Fruit fly (Drosophila melanogaster) ovary, adult (tissue): ENCODE data around the gene nab.

Experiments
- CG17801 ChIP-seq: fragments of 200-800 bp; optimal IDR thresholded peaks from 2 replicates; lab custom pipeline; 2019; ENCODE audit warnings: missing biosample characterization, mild to moderate bottlenecking, missing genetic modification characterization, moderate library complexity; ENCODE audit not compliant: partially characterized antibody

nab gene

dm6 chr3L:4122185-4122767 is 38.5 kb downstream of the nab start, which contains the start of gene Chd64:
TSS of gene Chd64 (minus strand) at chr3L:4122388.
- peak; percentile 82 for TF ChIP-seq CG17801

- no peak for TF ChIP-seq CG17801
Observed at dm6 chr3L:4121589-4121988, 39.1 kb downstream of the nab start.

DNA sequence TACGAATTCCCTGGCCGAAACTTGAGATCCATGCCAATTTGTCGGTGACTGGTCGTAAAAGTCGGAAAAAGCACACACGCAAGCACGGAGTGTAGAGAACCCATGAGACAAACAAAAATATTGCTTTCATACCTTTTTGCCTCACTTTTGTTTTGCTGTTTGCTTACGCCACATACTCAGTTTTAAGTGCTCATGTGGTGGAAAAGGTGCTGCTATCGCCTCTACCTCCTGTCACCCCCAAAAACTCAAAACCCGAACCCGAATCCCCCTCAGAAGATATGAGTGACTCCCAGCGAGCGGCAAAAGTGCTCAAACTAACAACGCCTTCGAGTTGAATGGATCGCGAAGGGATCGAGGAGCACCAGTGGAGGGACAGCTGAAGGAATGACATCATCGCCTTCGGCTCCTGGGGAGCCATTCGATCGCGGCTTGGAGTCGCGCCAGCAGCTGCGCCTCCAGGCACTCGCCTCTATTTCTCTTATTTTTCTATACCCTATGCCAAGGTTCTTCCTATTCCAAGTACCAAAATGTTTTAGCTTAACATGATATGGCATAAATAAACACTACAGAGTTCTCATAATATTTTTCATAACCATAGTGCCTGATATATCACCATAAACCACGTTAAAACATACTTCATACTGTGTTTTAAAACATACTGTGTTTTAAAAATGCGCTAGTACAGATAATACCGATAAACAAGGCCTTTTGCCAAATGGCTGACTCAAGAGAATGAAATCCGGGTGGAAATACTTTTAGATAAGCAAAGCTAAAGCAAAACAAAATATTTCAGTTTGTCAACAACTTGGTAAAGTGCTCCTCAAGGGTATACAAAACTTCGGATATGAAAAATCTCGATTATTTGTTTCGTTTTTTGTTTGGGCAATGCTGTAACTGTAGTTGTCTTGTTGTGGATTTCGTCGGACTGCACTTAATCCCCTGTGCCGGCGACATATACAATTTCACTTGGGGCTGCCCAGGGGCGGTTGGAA is 40.1 kb downstream of the nab start:
- TF ChIP-seq CG17801 = no peak

DNA sequence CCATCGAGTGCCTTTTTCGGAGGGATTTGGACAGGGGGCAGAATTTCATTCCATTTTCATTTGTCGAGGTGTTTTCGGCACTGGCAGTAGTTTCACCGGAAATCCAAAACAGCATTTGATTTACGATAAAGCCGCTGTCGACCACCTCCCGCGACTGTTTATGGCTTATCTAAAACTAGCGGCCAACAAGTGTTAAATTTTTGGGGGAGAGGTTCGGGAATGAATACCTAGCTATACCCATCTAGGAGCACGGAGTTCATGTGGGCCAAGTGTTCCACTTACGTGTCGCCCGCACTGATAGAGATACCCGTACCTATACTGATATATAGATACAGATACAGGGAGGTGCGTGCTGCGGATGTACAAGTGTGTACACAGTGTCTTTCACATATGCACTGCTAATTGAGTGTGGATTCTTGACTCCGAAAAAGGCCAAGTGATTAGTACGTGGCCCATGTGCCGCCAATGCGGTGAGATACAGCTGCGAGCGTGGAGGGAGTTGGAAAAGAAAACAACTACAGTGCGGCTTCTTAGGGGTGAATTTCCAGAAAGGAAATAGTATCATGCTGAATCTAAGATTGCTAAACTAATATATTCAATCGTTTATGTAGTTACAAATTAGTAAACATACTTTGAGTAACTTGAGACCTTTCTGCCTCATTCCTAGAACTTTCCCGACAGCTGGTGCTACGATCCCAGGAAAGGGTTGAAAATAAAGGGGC is 40.9 kb downstream of the nab start:
- TF ChIP-seq CG17801 = no peak

dm6 chr3L:4118339-4118738 is 42.4 kb downstream of the nab start:
- TF ChIP-seq CG17801 = no peak

dm6 chr3L:4117493-4117892 is 43.2 kb downstream of the nab start:
- no peak for TF ChIP-seq CG17801

DNA sequence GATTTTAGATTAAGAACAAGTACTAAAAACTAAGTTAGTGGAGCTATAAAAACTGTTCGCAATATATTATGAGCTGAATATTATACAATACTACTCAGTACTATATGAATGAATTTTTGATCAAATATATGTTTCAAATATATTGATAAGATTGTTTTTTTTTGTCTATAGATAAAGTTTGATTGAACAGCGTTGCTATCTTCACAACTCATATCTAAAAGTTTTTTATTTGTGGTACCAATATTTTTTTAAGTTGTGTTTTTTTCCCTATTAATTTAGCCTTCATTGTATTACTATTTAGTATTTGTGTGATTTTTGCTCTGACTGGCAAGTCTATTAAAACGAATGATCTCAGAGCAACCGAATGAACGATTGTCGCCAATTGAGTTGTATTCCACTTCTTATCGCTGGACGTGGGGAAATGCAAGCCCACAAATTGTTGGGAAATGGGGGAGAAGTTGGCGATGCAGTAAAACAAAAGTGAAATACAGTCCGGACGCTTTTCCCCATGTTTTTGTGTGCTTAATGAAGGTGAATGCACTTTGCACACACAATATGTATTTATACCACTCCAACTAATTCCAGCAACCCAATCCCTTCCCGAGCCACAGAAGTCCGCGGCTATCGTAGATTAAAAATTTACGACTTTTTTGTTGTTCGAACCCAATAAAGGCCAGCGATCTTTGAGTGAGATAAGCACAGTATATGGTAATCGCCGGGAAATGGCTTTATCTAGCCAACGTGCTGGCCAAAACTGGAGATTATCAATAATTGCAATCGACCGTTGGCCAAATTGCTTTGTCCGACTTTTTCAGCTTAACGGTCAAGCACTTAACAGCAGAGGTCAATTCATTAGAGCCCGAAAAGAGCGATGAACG is 44.0 kb downstream of the nab start:
- TF ChIP-seq CG17801 = peak; percentile 45

DNA sequence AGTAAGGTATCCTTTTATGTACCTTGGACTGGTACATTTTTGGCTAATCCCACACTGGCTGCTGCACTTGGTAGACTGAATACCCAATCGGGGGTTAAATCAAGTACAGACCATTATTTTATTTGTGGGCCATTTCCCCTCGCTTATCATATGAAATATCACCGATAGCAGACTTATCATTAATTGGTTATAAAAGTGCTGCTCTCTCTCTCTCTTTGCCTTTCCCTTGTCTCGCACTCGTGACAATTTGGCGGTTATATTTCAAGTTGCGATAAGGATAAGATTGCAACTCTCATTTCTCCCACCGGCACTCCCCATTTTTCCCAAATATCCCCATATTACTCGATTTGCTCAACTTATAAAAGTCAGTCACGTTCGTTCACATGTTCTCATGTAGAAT is 45.0 kb downstream of the nab start:
- TF ChIP-seq CG17801 = no peak

DNA sequence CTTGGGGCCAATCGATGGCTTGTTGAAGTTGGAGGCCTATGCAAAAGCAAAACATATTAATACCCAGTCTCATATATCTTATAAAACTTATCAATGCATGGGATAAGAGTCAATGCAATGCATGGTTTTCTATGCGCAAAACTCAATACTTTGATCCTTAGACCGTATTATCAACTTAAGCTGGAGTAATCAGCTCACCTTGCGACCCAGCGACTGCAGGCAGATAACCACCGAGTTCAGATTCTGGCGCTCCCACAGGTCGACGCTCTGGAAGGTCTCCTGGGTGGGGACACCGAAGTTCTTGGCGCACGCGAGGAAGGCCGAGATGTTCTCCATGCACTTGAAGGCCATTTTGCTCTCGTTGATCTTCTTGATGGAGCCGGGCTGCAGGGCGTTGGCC is 45.6 kb downstream of the nab start:
- TF ChIP-seq CG17801 = no peak

DNA sequence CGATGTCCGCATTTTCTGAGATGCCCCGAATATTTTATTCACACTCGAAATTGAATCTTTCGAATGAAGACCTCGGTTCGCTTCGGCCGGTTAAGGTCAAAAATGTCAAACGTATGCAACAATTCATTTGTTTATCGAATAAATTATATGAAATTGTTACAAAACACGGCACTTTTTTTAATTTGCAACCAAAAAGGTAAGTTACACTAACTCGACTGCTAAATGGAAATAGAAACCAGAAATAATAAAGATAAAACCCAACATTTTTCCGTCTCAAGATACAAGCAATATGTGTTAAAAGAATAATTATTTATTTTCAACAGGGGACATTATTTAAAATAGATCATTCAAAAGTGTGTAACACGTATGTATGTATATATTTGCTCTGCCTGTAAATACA is 46.7 kb downstream of the nab start:
- TF ChIP-seq CG17801 = no peak

DNA sequence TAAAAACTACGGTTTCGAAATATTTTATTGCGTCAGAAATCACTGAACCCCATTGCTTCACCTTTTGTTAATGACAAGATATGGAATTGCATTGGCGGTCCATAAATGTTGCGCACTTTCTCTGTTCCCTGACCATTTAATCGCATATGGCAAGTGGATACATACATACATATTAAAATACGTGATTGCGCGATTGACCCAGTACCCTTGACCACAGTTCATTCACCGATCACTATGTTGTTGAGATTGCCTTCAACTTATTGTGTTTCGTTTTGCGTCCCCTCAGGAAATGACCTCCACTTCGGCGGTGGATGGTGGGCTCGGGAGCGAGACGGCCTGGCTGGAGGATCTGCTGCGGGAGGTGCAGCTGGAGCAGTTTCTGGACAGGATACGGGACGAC is 50.5 kb downstream of the nab start:
- TF ChIP-seq CG17801 = no peak

- TF ChIP-seq CG17801 = peak; percentile 22
Observed at dm6 chr3L:4108844-4109494, 51.8 kb downstream of the nab start.

- no peak for TF ChIP-seq CG17801
Observed at dm6 chr3L:4108072-4108843, 52.5 kb downstream of the nab start, which contains the start of gene Ack. TSS of gene Ack (plus strand) at chr3L:4108186.

- no peak for TF ChIP-seq CG17801
Observed at dm6 chr3L:4107120-4107519, 53.6 kb downstream of the nab start.
